Worm (Caenorhabditis elegans): ENCODE data around the gene lcmt-1.

DNA sequence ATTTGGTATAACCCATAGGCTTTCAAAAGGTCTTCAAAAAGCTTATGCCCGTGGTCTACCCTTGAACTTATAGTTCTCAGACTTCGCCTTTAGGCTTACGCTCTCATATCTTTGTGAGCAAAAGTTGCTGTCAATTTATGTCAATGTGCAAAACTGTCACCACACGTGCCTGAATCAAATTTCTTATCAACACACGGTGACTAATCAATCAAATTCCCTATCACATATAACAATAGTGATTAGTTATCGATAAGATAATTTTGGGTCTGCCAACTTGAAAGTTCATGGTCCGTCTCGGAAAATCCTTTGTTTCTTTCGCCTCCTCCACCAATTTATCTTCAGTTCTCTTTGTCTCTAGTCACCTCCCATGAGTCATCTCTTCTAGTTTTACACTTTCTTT is 14.2 kb downstream of the lcmt-1 start:
- TF ChIP-seq med-1 (GFP tag; optimal IDR thresholded peaks at IDR 0.05; ENCODE audit: insufficient read depth) (no peak), tab-1 (GFP tag; IDR thresholded peaks at IDR 0.05) (no peak), klf-2 (GFP tag; conservative IDR thresholded peaks at IDR 0.05) (no peak)

Data from whole organism, midembryonic.